Worm (Caenorhabditis elegans): ENCODE results near the gene snx-6.

DNA sequence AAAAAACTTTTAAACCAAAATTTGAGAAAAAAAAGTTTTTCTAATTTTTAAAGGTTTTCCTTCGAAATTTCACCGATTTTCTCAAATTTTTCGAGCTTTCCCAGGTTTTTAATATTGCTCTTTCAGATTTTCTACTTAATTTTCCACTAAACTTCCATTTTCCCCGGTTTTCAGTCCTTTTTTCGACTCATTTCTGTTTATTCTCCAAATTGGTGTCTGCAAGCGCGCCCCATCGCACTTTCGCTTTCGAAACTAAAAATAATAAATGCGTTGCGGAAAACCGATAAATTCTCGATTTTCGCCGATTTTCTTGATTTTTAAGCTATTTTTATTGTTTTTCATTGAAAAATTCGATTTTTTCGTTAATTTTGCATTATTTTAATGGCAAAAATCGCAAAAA, 41.6 kb upstream of the snx-6 start:
- TF ChIP-seq fos-1 (tag; optimal IDR thresholded peaks at IDR 0.05): no peak
- TF ChIP-seq attf-4 (tag; optimal IDR thresholded peaks at IDR 0.05): no peak
- TF ChIP-seq T26A8.4 (GFP tag; IDR thresholded peaks at IDR 0.05): no peak
- TF ChIP-seq nhr-11 (tag; optimal IDR thresholded peaks at IDR 0.05): no peak
- no peak for TF ChIP-seq unc-62 (GFP tag; optimal IDR thresholded peaks at IDR 0.05 in 1 of 2)
- TF ChIP-seq unc-62 (tag; optimal IDR thresholded peaks at IDR 0.05): no peak
- no peak for TF ChIP-seq nhr-77 (tag; optimal IDR thresholded peaks at IDR 0.05)
- TF ChIP-seq hlh-30 (tag; optimal IDR thresholded peaks at IDR 0.05; ENCODE audit: insufficient read depth): no peak
